Worm (Caenorhabditis elegans): ENCODE measurements around the gene K02F6.4.
"Not testable (repeated sequence)": the region's sequence is repeated elsewhere in the genome, so short reads cannot be mapped to it uniquely, and the experiment has no call there.

The K02F6.4 gene

DNA sequence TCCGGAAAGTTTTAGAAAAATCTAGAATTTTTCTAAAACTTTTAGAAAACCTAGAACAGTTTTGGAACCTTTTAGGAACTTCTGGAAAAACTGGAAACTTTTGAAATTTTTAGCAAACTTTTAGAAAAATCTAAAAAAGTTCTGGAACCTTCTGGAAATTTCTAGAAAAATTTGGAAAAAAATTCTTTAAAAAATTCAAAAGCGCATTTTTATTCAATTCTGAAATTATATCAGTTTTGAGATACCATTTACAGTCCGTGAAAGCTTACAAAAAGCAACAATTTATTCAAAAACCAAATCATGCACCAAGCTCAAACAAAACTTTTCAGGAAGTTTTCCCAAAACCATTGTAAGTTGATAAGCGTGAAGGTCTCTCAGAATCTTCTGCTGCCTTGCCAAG, at the start of gene K02F6.4:
K02F6.4 (plus strand) TSS at position 301 of the 400 bp plus-strand sequence.
- TF ChIP-seq dao-5 (tag; optimal IDR thresholded peaks at IDR 0.05): no peak
- TF ChIP-seq W03F9.2 (tag; optimal IDR thresholded peaks at IDR 0.05): no peak
- no peak for TF ChIP-seq him-1 (tag; optimal IDR thresholded peaks at IDR 0.05)

DNA sequence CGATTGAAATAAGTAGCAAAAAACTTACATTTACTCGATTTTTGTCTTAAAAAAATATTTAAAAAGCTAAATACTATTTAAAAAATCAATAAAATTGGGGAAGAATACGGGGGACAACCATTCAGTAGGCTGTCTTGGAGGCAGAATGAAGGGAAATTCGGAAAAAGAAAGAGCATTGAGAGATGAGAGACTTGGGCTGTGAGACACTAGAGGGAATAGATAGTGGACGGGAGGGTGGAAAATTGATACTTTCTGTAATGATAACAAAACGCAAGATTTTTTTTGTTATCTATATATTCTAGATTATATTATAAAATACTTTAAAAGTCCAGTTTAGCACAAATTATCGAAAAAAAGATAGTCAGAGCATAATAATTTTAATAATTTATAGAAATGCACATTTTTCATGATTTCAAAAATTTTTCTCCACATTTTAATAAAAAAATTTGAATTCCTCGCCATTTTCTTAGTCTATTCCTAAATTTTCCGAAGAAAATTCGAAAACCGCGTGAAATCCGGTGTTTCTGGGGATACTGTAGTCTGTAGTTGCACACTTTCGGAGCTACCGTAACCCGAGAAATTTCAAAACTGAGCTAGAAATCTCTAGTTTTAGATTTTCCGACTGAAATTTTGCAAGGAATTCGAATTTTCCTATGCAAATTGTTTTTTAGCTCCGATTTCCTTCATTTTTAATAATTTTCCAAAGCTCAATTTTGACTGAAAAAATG, 34.4 kb upstream of the K02F6.4 start:
- TF ChIP-seq W03F9.2 (tag; optimal IDR thresholded peaks at IDR 0.05) (no peak), him-1 (tag; optimal IDR thresholded peaks at IDR 0.05) (no peak), dao-5 (tag; optimal IDR thresholded peaks at IDR 0.05) (no peak)

DNA sequence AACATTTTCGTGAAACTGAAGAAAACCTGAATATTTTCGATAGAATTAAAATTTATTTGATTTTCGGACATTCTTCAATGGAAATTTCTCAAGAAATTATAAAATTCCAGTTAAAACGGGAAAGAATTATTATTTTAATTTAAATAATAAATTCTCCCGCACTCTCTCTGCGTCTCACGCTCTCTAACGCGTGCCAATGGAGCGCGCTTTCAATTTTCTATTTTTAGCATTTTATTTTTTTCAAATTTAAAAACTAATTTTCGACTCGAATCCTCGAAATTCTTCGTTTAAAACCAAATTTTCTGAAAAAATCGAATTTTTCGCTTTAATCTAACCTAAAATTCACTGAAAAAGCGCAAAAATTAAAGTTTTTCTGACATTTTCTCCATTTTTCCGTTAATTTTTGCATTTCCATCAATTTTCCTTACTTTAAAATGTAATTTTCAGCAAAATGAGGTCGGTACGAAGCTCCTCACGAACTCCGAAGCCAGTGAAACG, 33.8 kb upstream of the K02F6.4 start, which contains the start of gene gbas-1:
gbas-1 (plus strand) TSS at position 448 of the 498 bp plus-strand sequence.
- TF ChIP-seq him-1 (tag; optimal IDR thresholded peaks at IDR 0.05): no peak
- no peak for TF ChIP-seq W03F9.2 (tag; optimal IDR thresholded peaks at IDR 0.05)

DNA sequence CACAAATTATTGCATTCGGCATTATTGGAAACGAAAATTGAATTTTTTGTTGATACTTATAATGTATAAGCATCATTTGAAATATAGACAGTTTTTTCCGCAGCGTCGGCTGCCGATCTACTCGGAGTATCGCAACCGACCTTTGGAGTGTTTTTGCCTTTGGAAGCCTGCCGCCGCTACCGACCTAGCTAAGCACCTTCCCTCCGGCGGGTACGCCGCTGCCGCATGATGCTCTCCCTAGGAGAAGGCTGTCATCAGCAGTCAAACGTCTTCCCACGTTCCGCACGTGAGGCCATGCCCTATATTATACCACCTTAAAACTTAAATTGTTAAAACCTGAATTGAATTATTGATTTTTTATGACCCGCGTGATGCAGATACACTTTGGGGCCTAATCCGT, 19.8 kb upstream of the K02F6.4 start:
- no peak for TF ChIP-seq him-1 (tag; optimal IDR thresholded peaks at IDR 0.05)
- no peak for TF ChIP-seq dao-5 (tag; optimal IDR thresholded peaks at IDR 0.05)
- no peak for TF ChIP-seq W03F9.2 (tag; optimal IDR thresholded peaks at IDR 0.05)

DNA sequence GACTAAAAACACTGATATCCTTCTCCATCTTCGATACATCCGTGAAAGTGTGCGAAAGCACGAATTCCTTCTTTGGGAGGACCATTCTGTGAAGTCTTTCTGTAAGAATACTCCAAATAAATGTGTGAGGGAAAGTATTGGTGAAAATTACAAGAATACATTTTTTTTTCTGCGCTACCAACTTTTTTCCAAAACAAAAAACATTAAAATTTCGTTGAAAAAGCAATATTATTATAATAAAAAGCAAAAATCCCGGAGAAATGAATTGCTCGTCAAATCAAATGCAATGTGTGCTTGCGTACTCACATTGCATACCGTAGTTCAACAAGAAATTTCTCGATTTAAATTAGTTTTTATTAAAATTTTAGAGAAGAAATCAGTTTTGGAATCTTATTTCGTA, 16.3 kb upstream of the K02F6.4 start, which contains the start of gene bath-13:
bath-13 (minus strand) TSS at position 101 of the 400 bp plus-strand sequence.
- no peak for TF ChIP-seq dao-5 (tag; optimal IDR thresholded peaks at IDR 0.05)
- TF ChIP-seq W03F9.2 (tag; optimal IDR thresholded peaks at IDR 0.05): no peak
- TF ChIP-seq him-1 (tag; optimal IDR thresholded peaks at IDR 0.05): no peak

DNA sequence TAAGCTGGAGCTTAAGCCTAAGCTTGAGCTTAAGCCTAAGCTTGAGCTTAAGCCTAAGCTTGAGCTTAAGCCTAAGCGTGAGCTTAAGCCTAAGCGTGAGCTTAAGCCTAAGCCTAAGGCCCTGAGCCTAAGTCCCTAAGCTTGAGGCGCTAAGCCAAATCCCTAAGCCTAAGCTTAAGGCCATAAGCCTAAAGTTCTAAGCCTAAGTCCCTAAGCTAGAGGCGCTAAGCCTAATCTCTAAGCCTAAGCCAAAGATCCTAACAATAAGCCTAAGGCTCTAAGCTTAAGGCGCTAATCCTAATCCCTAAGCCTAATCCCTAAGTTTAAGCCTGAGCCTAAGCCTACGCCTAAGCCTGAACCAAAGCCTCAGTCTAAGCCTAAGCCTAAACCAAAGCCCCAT, 12.6 kb upstream of the K02F6.4 start:
- TF ChIP-seq dao-5 (tag; optimal IDR thresholded peaks at IDR 0.05) (no peak), W03F9.2 (tag; optimal IDR thresholded peaks at IDR 0.05) (no peak), him-1 (tag; optimal IDR thresholded peaks at IDR 0.05) (no peak)

DNA sequence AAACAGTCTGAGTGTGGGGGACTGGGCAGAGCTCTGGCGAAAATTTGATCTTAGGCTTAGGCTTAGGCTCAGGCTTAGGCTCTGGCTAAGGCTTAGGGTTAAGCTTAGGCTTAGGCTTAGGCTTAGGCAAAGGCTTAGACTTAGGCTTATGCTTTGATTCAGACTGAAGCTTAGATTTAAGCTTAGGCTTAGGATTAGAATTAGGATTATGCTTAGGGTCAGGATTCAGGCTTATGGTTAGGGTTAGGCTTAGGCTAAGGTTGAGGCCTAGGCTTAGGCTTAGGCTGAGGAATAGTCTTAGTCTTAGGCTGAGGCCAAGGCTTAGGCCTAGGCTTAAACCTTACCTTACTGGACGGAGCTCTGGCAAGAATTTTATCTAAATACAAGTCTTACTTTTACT, 11.4 kb upstream of the K02F6.4 start:
- TF ChIP-seq him-1 (tag; optimal IDR thresholded peaks at IDR 0.05): no peak
- no peak for TF ChIP-seq dao-5 (tag; optimal IDR thresholded peaks at IDR 0.05)
- TF ChIP-seq W03F9.2 (tag; optimal IDR thresholded peaks at IDR 0.05): no peak

DNA sequence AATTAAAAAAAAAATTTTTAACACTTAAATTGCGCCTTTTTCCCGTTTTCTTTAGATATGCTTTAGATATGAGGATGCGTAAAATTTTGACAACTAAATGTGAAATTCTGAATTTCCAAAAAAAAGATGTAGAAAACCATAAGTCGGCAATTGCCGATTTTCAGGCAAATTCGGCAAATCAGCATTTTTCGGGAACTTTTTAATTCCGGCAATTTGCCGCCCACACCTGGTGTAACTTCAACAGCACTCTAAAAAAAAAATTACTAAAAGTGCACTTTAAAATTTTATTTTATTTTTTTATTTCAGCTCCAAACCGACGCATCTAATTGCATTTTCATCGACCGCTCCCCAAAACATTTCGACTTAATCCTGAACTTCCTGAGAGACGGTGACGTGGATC, 7.8 kb upstream of the K02F6.4 start, which contains the start of gene K02F6.6:
K02F6.6 (plus strand) TSS at position 301 of the 400 bp plus-strand sequence.
- no peak for TF ChIP-seq W03F9.2 (tag; optimal IDR thresholded peaks at IDR 0.05)
- no peak for TF ChIP-seq him-1 (tag; optimal IDR thresholded peaks at IDR 0.05)
- TF ChIP-seq dao-5 (tag; optimal IDR thresholded peaks at IDR 0.05): no peak

DNA sequence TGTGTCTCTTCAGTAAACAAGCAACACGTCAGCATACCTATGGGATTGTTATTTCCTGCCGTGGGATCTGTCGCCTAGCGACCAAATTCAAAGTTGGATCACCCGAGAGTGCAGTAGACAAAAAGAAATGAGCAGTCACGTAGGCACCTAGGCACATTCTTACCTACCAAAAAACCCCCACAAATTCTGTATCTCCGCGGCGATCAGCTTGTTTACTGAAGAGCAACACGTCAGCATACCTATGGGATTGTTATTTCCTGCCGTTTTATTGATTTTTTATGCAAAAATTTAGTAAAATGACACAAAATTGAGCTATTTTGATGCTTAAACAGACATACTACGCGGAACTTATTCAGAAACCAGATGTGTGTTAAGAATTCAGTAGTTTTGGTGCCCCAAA, 3.8 kb upstream of the K02F6.4 start, which contains the start of gene K02F6.5:
K02F6.5 (plus strand) TSS at position 301 of the 400 bp plus-strand sequence.
- not testable (repeated sequence) for TF ChIP-seq him-1, W03F9.2, dao-5 (tag; optimal IDR thresholded peaks at IDR 0.05)

DNA sequence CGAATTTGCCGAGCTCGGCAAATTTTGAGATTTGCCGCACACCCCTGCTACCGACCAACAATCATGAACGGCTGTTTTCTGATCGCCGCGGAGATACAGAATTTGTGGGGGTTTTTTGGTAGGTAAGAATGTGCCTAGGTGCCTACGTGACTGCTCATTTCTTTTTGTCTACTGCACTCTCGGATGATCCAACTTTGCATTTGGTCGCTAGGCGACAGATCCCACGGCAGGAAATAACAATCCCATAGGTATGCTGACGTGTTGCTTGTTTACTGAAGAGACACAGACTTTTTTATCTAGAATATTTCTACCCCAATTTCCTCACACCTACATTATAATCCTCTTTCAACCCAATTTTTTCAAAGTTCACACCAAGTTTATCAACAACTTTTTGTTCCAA, 3.3 kb upstream of the K02F6.4 start, which contains the start of gene K02F6.8:
K02F6.8 (minus strand) TSS at position 101 of the 400 bp plus-strand sequence.
- TF ChIP-seq dao-5, W03F9.2, him-1 (tag; optimal IDR thresholded peaks at IDR 0.05): not testable (repeated sequence)

DNA sequence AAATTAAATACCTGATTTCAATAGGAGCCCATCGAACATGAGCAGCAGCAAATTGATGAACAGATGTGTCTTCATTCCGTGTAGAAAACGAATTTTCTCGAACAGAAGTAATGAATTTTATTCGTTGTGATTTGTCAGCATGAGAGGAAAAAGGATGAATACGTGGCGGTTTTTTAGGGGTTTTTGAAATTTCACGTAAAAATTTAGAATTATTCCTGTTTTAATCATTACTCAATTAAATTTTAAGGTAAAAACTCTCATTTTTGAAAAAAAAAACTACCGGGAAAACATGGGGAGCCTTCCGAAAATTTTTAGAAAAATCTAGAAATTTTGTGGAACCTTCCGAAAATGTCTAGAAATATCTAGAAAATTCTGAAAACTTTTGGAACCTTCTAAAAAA, 540 bp upstream of the K02F6.4 start, which contains the start of gene K02F6.7:
K02F6.7 (minus strand) TSS at position 101 of the 400 bp plus-strand sequence.
- TF ChIP-seq dao-5 (tag; optimal IDR thresholded peaks at IDR 0.05) (no peak), W03F9.2 (tag; optimal IDR thresholded peaks at IDR 0.05) (no peak), him-1 (tag; optimal IDR thresholded peaks at IDR 0.05) (no peak)

DNA sequence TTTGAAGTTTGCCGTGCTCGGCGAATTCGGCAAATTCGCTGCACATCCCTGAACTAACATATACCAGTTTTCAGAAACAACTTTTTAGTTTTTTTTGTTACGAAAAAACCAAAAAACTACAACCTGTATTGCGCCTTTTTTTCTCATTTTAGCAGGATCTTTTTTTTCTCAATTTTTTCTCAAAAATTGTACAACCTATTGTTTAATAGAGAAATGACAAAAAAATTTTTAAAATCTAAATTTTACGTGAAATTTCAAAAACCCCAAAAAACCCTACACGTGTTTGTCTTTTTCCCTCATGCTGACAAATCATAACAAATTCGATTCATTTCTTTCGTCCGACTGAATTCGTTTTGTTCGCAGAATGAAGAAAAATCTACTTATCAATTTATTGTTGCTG, 7.6 kb downstream of the K02F6.4 start, which contains the start of gene K02F6.3:
K02F6.3 (plus strand) TSS at position 301 of the 400 bp plus-strand sequence.
- TF ChIP-seq him-1 (tag; optimal IDR thresholded peaks at IDR 0.05) (no peak), W03F9.2 (tag; optimal IDR thresholded peaks at IDR 0.05) (no peak), dao-5 (tag; optimal IDR thresholded peaks at IDR 0.05) (no peak)

DNA sequence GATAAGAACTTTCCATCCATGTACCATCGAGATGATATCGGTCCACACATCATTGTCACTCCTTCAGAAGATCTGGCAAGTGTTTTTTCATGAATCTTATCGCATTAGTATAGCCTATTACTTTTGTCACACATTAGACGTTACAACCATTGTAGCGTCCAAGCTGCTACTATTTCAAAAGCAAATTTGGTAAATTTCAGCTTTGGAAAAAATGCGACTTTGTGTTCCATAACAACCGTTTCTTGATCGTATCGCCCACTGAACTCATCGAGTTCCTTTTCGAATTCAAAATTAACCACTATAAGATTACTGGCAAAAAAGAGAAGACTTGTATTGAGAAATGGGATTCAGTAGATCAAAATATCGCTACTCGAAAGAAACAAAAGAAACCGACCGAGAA, 14.7 kb downstream of the K02F6.4 start:
- TF ChIP-seq him-1 (tag; optimal IDR thresholded peaks at IDR 0.05) (no peak), dao-5 (tag; optimal IDR thresholded peaks at IDR 0.05) (no peak), W03F9.2 (tag; optimal IDR thresholded peaks at IDR 0.05) (no peak)

DNA sequence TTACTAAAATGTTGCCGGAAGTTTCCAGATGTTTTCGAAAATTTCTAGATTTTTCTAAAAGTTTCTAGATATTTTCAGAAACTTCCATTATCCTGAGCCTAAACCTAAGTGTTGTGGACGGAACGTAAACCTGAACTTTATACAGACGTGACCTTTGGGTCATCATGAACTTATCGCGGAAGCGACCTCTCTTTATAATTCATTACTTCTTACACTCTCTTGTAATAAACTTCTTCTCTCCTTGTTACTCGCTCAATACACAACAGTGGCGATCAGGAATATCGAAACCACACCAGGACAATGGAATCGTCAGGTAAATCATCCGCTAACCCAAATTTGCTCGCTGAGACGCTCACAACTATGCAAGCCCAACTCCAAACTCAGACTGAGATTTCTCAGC, 15.4 kb downstream of the K02F6.4 start, which contains the start of gene K02F6.1:
K02F6.1 (plus strand) TSS at position 301 of the 400 bp plus-strand sequence.
- not testable (repeated sequence) for TF ChIP-seq him-1, W03F9.2, dao-5 (tag; optimal IDR thresholded peaks at IDR 0.05)

Data from whole organism, L4/young adult.